Fruit fly (Drosophila melanogaster) whole organism, wandering third instar larva: ENCODE results near the gene Ssdp.

Experiments used
- Abd-B ChIP-seq: fragments of >200 bp; optimal IDR thresholded peaks from 2 replicates; lab custom pipeline; 2017; ENCODE audit warnings: missing biosample characterization, missing genetic modification characterization
- CG32264 ChIP-seq: fragments of 200-800 bp; sonication (Bioruptor generic); optimal IDR thresholded peaks from 2 replicates; lab custom pipeline; 2016; ENCODE audit warnings: missing biosample characterization, missing genetic modification characterization
- CG9705 ChIP-seq: fragments of 200-800 bp; sonication (Bioruptor generic); optimal IDR thresholded peaks from 2 replicates; lab custom pipeline; 2018; ENCODE audit warnings: missing biosample characterization, mild to moderate bottlenecking, missing genetic modification characterization
- CrebA ChIP-seq: fragments of 200-800 bp; sonication (Bioruptor generic); optimal IDR thresholded peaks from 2 replicates; lab custom pipeline; 2016; ENCODE audit warnings: missing biosample characterization, mild to moderate bottlenecking, missing genetic modification characterization, borderline replicate concordance
- Dfd ChIP-seq: fragments of >200 bp; optimal IDR thresholded peaks from 2 replicates; lab custom pipeline; 2017; ENCODE audit warnings: missing biosample characterization, missing genetic modification characterization
- GATAd ChIP-seq: sonication (Bioruptor generic); optimal IDR thresholded peaks from 2 replicates; lab custom pipeline; 2016; ENCODE audit warnings: missing biosample characterization, missing genetic modification characterization
- HLH106 ChIP-seq: fragments of 200-800 bp; optimal IDR thresholded peaks from 3 replicates; lab custom pipeline; 2019; ENCODE audit warnings: missing biosample characterization, mild to moderate bottlenecking, missing genetic modification characterization, moderate library complexity
- Hnf4 ChIP-seq: fragments of 200-800 bp; sonication (Bioruptor generic); optimal IDR thresholded peaks from 2 replicates; lab custom pipeline; 2016; ENCODE audit warnings: missing biosample characterization, mild to moderate bottlenecking, missing genetic modification characterization
- Hr78 ChIP-seq: fragments of >200 bp; optimal IDR thresholded peaks from 2 replicates; lab custom pipeline; 2017; ENCODE audit warnings: missing biosample characterization, missing genetic modification characterization
- Hr83 ChIP-seq: fragments of 200-300 bp; sonication (Bioruptor generic); optimal IDR thresholded peaks from 2 replicates; lab custom pipeline; 2016; ENCODE audit warnings: missing biosample characterization, mild to moderate bottlenecking, missing genetic modification characterization, moderate library complexity; ENCODE audit not compliant: poor library complexity, severe bottlenecking
- Jra ChIP-seq: sonication (Bioruptor generic); optimal IDR thresholded peaks from 2 replicates; lab custom pipeline; 2016; ENCODE audit warnings: missing biosample characterization, missing genetic modification characterization
- Mio ChIP-seq: sonication (Bioruptor generic); optimal IDR thresholded peaks from 2 replicates; lab custom pipeline; 2016; ENCODE audit warnings: missing biosample characterization, missing genetic modification characterization
- Myc ChIP-seq: fragments of >200 bp; optimal IDR thresholded peaks from 2 replicates; lab custom pipeline; 2017
- N ChIP-seq: fragments of >200 bp; optimal IDR thresholded peaks from 2 replicates; lab custom pipeline; 2018; ENCODE audit warnings: missing biosample characterization, missing external identifiers, missing genetic modification characterization
- OdsH ChIP-seq: fragments of 200-800 bp; sonication (Bioruptor generic); optimal IDR thresholded peaks from 2 replicates; lab custom pipeline; 2016; ENCODE audit warnings: missing biosample characterization, mild to moderate bottlenecking, missing genetic modification characterization
- Rel ChIP-seq, 2 experiments: fragments of 200-800 bp; sonication (Bioruptor generic) in 1 of 2; optimal IDR thresholded peaks; 2 replicates in 1 of 2; 3 replicates in 1 of 2; lab custom pipeline; 2016 to 2019; ENCODE audit warnings: mild to moderate bottlenecking in 2 of 2, missing biosample characterization in 2 of 2, missing genetic modification characterization in 2 of 2, moderate library complexity in 1 of 2
- Sp1 ChIP-seq: fragments of 200-800 bp; sonication (Bioruptor generic); optimal IDR thresholded peaks from 3 replicates; lab custom pipeline; 2019; ENCODE audit warnings: missing biosample characterization, mild to moderate bottlenecking, missing genetic modification characterization, moderate library complexity
- Vsx2 ChIP-seq: fragments of 200-300, 225-300 bp; sonication (Bioruptor generic); optimal IDR thresholded peaks from 2 replicates; lab custom pipeline; 2018; ENCODE audit warnings: missing biosample characterization, missing genetic modification characterization; ENCODE audit not compliant: partially characterized antibody
- br ChIP-seq: fragments of 200-800 bp; sonication (Bioruptor generic); optimal IDR thresholded peaks from 2 replicates; lab custom pipeline; 2016; ENCODE audit warnings: missing biosample characterization, missing genetic modification characterization
- dl ChIP-seq, 2 experiments: fragments of 175-275, 200-275 bp in 1 of 2; fragments of 200-275 bp in 1 of 2; sonication (Bioruptor generic); optimal IDR thresholded peaks; lab custom pipeline; 2018; ENCODE audit warnings: mild to moderate bottlenecking in 2 of 2, missing biosample characterization in 2 of 2, missing genetic modification characterization in 2 of 2, moderate library complexity in 2 of 2; ENCODE audit not compliant: partially characterized antibody in 2 of 2, insufficient read depth in 1 of 2
- dmrt93B ChIP-seq: fragments of 200-800 bp; sonication (Bioruptor generic); optimal IDR thresholded peaks from 2 replicates; lab custom pipeline; 2018; ENCODE audit warnings: missing biosample characterization, mild to moderate bottlenecking, missing genetic modification characterization
- ey ChIP-seq: fragments of 200-800 bp; sonication (Bioruptor generic); optimal IDR thresholded peaks from 2 replicates; lab custom pipeline; 2016; ENCODE audit warnings: missing biosample characterization, missing genetic modification characterization
- foxo ChIP-seq, 2 experiments: fragments of 200-800 bp; sonication (Bioruptor generic); optimal IDR thresholded peaks; 2 replicates in 1 of 2; 3 replicates in 1 of 2; lab custom pipeline; 2016 to 2017; ENCODE audit warnings: missing biosample characterization in 2 of 2, missing genetic modification characterization in 2 of 2
- fru ChIP-seq: fragments of 200-800 bp; sonication (Bioruptor generic); optimal IDR thresholded peaks from 3 replicates; lab custom pipeline; 2016; ENCODE audit warnings: missing biosample characterization, mild to moderate bottlenecking, missing genetic modification characterization
- h ChIP-seq: fragments of 200-800 bp; sonication (Bioruptor generic); optimal IDR thresholded peaks from 3 replicates; lab custom pipeline; 2016; ENCODE audit warnings: missing biosample characterization, mild to moderate bottlenecking, missing genetic modification characterization
- lola ChIP-seq: fragments of >200 bp; optimal IDR thresholded peaks from 2 replicates; lab custom pipeline; 2017; ENCODE audit warnings: missing biosample characterization, missing genetic modification characterization
- psq ChIP-seq: fragments of 200-800 bp; sonication (Bioruptor generic); optimal IDR thresholded peaks from 3 replicates; lab custom pipeline; 2017; ENCODE audit warnings: missing biosample characterization, mild to moderate bottlenecking, missing genetic modification characterization, moderate library complexity
- rgr ChIP-seq: fragments of 200-800 bp; sonication (Bioruptor generic); optimal IDR thresholded peaks from 3 replicates; lab custom pipeline; 2016; ENCODE audit warnings: missing biosample characterization, mild to moderate bottlenecking, missing genetic modification characterization
- sage ChIP-seq: fragments of 200-800 bp; sonication (Bioruptor generic); optimal IDR thresholded peaks from 2 replicates; lab custom pipeline; 2016; ENCODE audit warnings: missing biosample characterization, mild to moderate bottlenecking, missing genetic modification characterization
- sv ChIP-seq: fragments of 200-800 bp; sonication (Bioruptor generic); optimal IDR thresholded peaks from 3 replicates; lab custom pipeline; 2016; ENCODE audit warnings: missing biosample characterization, missing genetic modification characterization
- tai ChIP-seq: sonication (Bioruptor generic); optimal IDR thresholded peaks from 2 replicates; lab custom pipeline; 2016; ENCODE audit warnings: missing biosample characterization, missing genetic modification characterization
- usp ChIP-seq: fragments of >200 bp; optimal IDR thresholded peaks from 2 replicates; lab custom pipeline; 2017; ENCODE audit warnings: missing biosample characterization, missing genetic modification characterization
- woc ChIP-seq: sonication (Bioruptor generic); optimal IDR thresholded peaks from 2 replicates; lab custom pipeline; 2016; ENCODE audit warnings: missing biosample characterization, mild to moderate bottlenecking, missing genetic modification characterization

Gene Ssdp

dm6 chr3R:18199177-18199884 is at the start of gene Ssdp, which contains the start of gene CG7985:
TSS of gene Ssdp (minus strand) at chr3R:18199595.
TSS of gene CG7985 (plus strand) at chr3R:18199857.
- TF ChIP-seq GATAd (GFP tag; lab: Kevin White, UChicago) (no peak), Mio (GFP tag; lab: Kevin White, UChicago) (no peak), woc (GFP tag; lab: Kevin White, UChicago) (peak; percentile 2), Hr83 (GFP tag; lab: Kevin White, UChicago) (no peak), h (peak; percentile 31), CrebA (GFP tag; lab: Kevin White, UChicago) (no peak), N (no peak), Hnf4 (no peak), Sp1 (GFP tag; lab: Kevin White, UChicago) (no peak), foxo (GFP tag; optimal IDR thresholded peaks at IDR 0.05; lab: Kevin White, UChicago) (no peak), ey (GFP tag; lab: Kevin White, UChicago) (no peak), Vsx2 (GFP tag; lab: Kevin White, UChicago) (peak; percentile 11), Abd-B (GFP tag; lab: Kevin White, UChicago) (no peak), dl (GFP tag; optimal IDR thresholded peaks at IDR 0.05; lab: Kevin White, UChicago; ENCODE audit: insufficient read depth in 1 of 2, partially characterized antibody in 2 of 2) (no peak), tai (GFP tag; lab: Kevin White, UChicago) (no peak), rgr (GFP tag; lab: Kevin White, UChicago) (no peak), Dfd (GFP tag; lab: Kevin White, UChicago) (no peak), usp (GFP tag; lab: Kevin White, UChicago) (no peak), Hr78 (GFP tag; lab: Kevin White, UChicago) (no peak), CG9705 (GFP tag; lab: Kevin White, UChicago) (no peak), Myc (lab: Kevin White, UChicago) (no peak), lola (GFP tag; lab: Kevin White, UChicago) (no peak), psq (GFP tag; lab: Kevin White, UChicago) (peak; percentile 97), fru (GFP tag; lab: Kevin White, UChicago) (no peak), sv (no peak), CG32264 (GFP tag; lab: Kevin White, UChicago) (no peak), OdsH (GFP tag; lab: Kevin White, UChicago) (no peak), dmrt93B (no peak), sage (no peak), br (GFP tag; lab: Kevin White, UChicago) (peak; percentile 3)

- TF ChIP-seq Vsx2 (GFP tag; lab: Kevin White, UChicago) (no peak), Rel (GFP tag; optimal IDR thresholded peaks at IDR 0.05; lab: Kevin White, UChicago) (no peak), Rel (tag; optimal IDR thresholded peaks at IDR 0.05; lab: Kevin White, UChicago) (peak; percentile 14)
Observed at dm6 chr3R:18246041-18246440, 46.6 kb upstream of the Ssdp start.

- no peak for TF ChIP-seq CrebA (GFP tag; lab: Kevin White, UChicago)
- TF ChIP-seq fru (GFP tag; lab: Kevin White, UChicago), result no peak
- TF ChIP-seq Jra, result no peak
- no peak for TF ChIP-seq Abd-B (GFP tag; lab: Kevin White, UChicago)
- no peak for TF ChIP-seq Vsx2 (GFP tag; lab: Kevin White, UChicago)
- no peak for TF ChIP-seq br (GFP tag; lab: Kevin White, UChicago)
- no peak for TF ChIP-seq Myc (lab: Kevin White, UChicago)
- TF ChIP-seq GATAd (GFP tag; lab: Kevin White, UChicago), result no peak
- TF ChIP-seq HLH106, result no peak
Observed at dm6 chr3R:18245044-18245596, 45.7 kb upstream of the Ssdp start.
